Fruit fly (Drosophila melanogaster) whole organism, embryonic: ENCODE measurements around the gene CG13896.

Experiments used
- Blimp-1 ChIP-seq: fragments of 200-800 bp; sonication (Bioruptor generic); optimal IDR thresholded peaks from 3 replicates; lab custom pipeline; 2018; ENCODE audit warnings: missing biosample characterization, missing genetic modification characterization, mild to moderate bottlenecking, moderate library complexity, missing genetic modification reagents
- CG11085 ChIP-seq: fragments of 200-800 bp; sonication (Bioruptor generic); IDR thresholded peaks from 2 replicates; pipeline ENCODE4 v1.3.6; 2022; ENCODE audit warnings: missing biosample characterization, missing genetic modification characterization
- CG11247 ChIP-seq: fragments of 200-800 bp; sonication (Bioruptor generic); IDR thresholded peaks from 2 replicates; pipeline ENCODE4 v1.3.6; 2022; ENCODE audit warnings: missing biosample characterization, missing genetic modification characterization
- CG11504 ChIP-seq: fragments of 200-800 bp; sonication (Bioruptor generic); optimal IDR thresholded peaks from 3 replicates; lab custom pipeline; 2019; ENCODE audit warnings: missing biosample characterization, mild to moderate bottlenecking, missing genetic modification characterization, moderate library complexity
- CG1233 ChIP-seq: fragments of 200-800 bp; sonication (Bioruptor generic); optimal IDR thresholded peaks from 4 replicates; lab custom pipeline; 2018; ENCODE audit warnings: missing biosample characterization, mild to moderate bottlenecking, missing genetic modification characterization
- CG12391 ChIP-seq: fragments of 200-800 bp; sonication (Bioruptor generic); optimal IDR thresholded peaks from 3 replicates; lab custom pipeline; 2018; ENCODE audit warnings: missing biosample characterization, mild to moderate bottlenecking, missing genetic modification characterization, moderate library complexity
- CG13775 ChIP-seq: fragments of 200-800 bp; sonication (Bioruptor generic); optimal IDR thresholded peaks from 3 replicates; lab custom pipeline; 2017; ENCODE audit warnings: missing biosample characterization, mild to moderate bottlenecking, missing genetic modification characterization
- CG1603 ChIP-seq: fragments of 200-800 bp; sonication (Bioruptor generic); optimal IDR thresholded peaks from 2 replicates; lab custom pipeline; 2019; ENCODE audit warnings: missing biosample characterization, mild to moderate bottlenecking, missing genetic modification characterization, moderate library complexity
- CG17186 ChIP-seq: fragments of 200-800 bp; sonication (Bioruptor generic); optimal IDR thresholded peaks from 3 replicates; lab custom pipeline; 2017; ENCODE audit warnings: missing biosample characterization, missing genetic modification reagents, missing genetic modification characterization
- CG17359 ChIP-seq: fragments of 200-800 bp; sonication (Bioruptor generic); optimal IDR thresholded peaks from 3 replicates; lab custom pipeline; 2018; ENCODE audit warnings: missing biosample characterization, mild to moderate bottlenecking, missing genetic modification characterization, moderate library complexity
- CG18764 ChIP-seq: fragments of 200-800 bp; sonication (Bioruptor generic); optimal IDR thresholded peaks from 3 replicates; lab custom pipeline; 2016; ENCODE audit warnings: missing biosample characterization, missing genetic modification characterization
- CG32767 ChIP-seq: fragments of 200-800 bp; sonication (Bioruptor generic); IDR thresholded peaks from 2 replicates; pipeline ENCODE4 v1.3.6; 2022; ENCODE audit warnings: missing biosample characterization, missing genetic modification characterization
- CG33557 ChIP-seq: fragments of 200-800 bp; sonication (Bioruptor generic); optimal IDR thresholded peaks from 2 replicates; lab custom pipeline; 2019; ENCODE audit warnings: missing biosample characterization, mild to moderate bottlenecking, missing genetic modification characterization, moderate library complexity
- CG4707 ChIP-seq: fragments of 200-800 bp; sonication (Bioruptor generic); optimal IDR thresholded peaks from 2 replicates; lab custom pipeline; 2018; ENCODE audit warnings: missing biosample characterization, mild to moderate bottlenecking, missing genetic modification characterization, moderate library complexity
- CG5245 ChIP-seq: fragments of 200-800 bp; sonication (Bioruptor generic); optimal IDR thresholded peaks from 3 replicates; lab custom pipeline; 2016; ENCODE audit warnings: missing biosample characterization, missing genetic modification characterization
- CG7271 ChIP-seq: fragments of 200-800 bp; sonication (Bioruptor generic); optimal IDR thresholded peaks from 2 replicates; lab custom pipeline; 2018; ENCODE audit warnings: missing biosample characterization, mild to moderate bottlenecking, missing genetic modification characterization, moderate library complexity
- CG7372 ChIP-seq: fragments of 200-800 bp; sonication (Bioruptor generic); IDR thresholded peaks from 2 replicates; pipeline ENCODE4 v1.3.6; 2022; ENCODE audit warnings: missing biosample characterization, missing genetic modification characterization
- CG9437 ChIP-seq: fragments of 200-800 bp; sonication (Bioruptor generic); optimal IDR thresholded peaks from 2 replicates; lab custom pipeline; 2018; ENCODE audit warnings: missing biosample characterization, mild to moderate bottlenecking, missing genetic modification characterization
- CkIIα-i1 ChIP-seq: fragments of 200-800 bp; sonication (Bioruptor generic); IDR thresholded peaks from 2 replicates; pipeline ENCODE4 v1.3.6; 2022; ENCODE audit warnings: missing biosample characterization, missing genetic modification characterization
- Dip2 ChIP-seq: fragments of 200-800 bp; sonication (Bioruptor generic); IDR thresholded peaks from 2 replicates; pipeline ENCODE4 v1.3.6; 2022; ENCODE audit warnings: missing biosample characterization, missing genetic modification characterization
- Dip3 ChIP-seq: fragments of 200-800 bp; sonication (Bioruptor generic); optimal IDR thresholded peaks from 3 replicates; lab custom pipeline; 2016; ENCODE audit warnings: missing biosample characterization, missing genetic modification characterization
- Dref ChIP-seq: fragments of 200-800 bp; sonication (Bioruptor generic); IDR thresholded peaks from 2 replicates; pipeline ENCODE4 v1.3.6; 2022; ENCODE audit warnings: missing biosample characterization, missing genetic modification characterization
- E2f1 ChIP-seq: fragments of 200-800 bp; sonication (Bioruptor generic); IDR thresholded peaks from 2 replicates; pipeline ENCODE4 v1.3.6; 2022; ENCODE audit warnings: missing biosample characterization, missing genetic modification characterization
- Hsf ChIP-seq: fragments of 200-800 bp; sonication (Bioruptor generic); optimal IDR thresholded peaks from 3 replicates; lab custom pipeline; 2016; ENCODE audit warnings: missing biosample characterization, missing genetic modification characterization
- MBD-R2 ChIP-seq: fragments of 200-800 bp; sonication (Bioruptor generic); IDR thresholded peaks from 2 replicates; pipeline ENCODE4 v1.3.6; 2022; ENCODE audit warnings: missing biosample characterization, missing genetic modification characterization
- Mes4 ChIP-seq: fragments of 200-800 bp; sonication (Bioruptor generic); optimal IDR thresholded peaks from 2 replicates; lab custom pipeline; 2016; ENCODE audit warnings: missing biosample characterization, missing genetic modification characterization
- PHDP ChIP-seq: fragments of 200-800 bp; sonication (Bioruptor generic); optimal IDR thresholded peaks from 3 replicates; lab custom pipeline; 2018; ENCODE audit warnings: missing biosample characterization, mild to moderate bottlenecking, missing genetic modification characterization, moderate library complexity
- Side ChIP-seq: fragments of 200-800 bp; sonication (Bioruptor generic); optimal IDR thresholded peaks from 2 replicates; lab custom pipeline; 2016; ENCODE audit warnings: missing biosample characterization, missing genetic modification characterization
- Sin3A ChIP-seq: fragments of >200 bp; optimal IDR thresholded peaks from 2 replicates; lab custom pipeline; 2018
- Spps ChIP-seq: fragments of 200-800 bp; sonication (Bioruptor generic); optimal IDR thresholded peaks from 2 replicates; lab custom pipeline; 2018; ENCODE audit warnings: missing biosample characterization, mild to moderate bottlenecking, missing genetic modification characterization
- aop ChIP-seq: fragments of 200-800 bp; sonication (Bioruptor generic); IDR thresholded peaks from 2 replicates; pipeline ENCODE4 v1.3.6; 2022; ENCODE audit warnings: missing biosample characterization, missing genetic modification characterization
- ash1 ChIP-seq: fragments of 200-800 bp; sonication (Bioruptor generic); optimal IDR thresholded peaks from 2 replicates; lab custom pipeline; 2018; ENCODE audit warnings: missing biosample characterization, mild to moderate bottlenecking, missing genetic modification characterization
- ato ChIP-seq: fragments of 200-800 bp; sonication (Bioruptor generic); IDR thresholded peaks from 2 replicates; pipeline ENCODE4 v1.3.6; 2022; ENCODE audit warnings: missing biosample characterization, missing genetic modification characterization; ENCODE audit not compliant: partially characterized antibody
- cas ChIP-seq: fragments of 200-800 bp; sonication (Bioruptor generic); IDR thresholded peaks from 2 replicates; pipeline ENCODE4 v1.3.6; 2022; ENCODE audit warnings: missing biosample characterization, missing genetic modification characterization
- danr ChIP-seq: fragments of 200-800 bp; sonication (Bioruptor generic); IDR thresholded peaks from 2 replicates; pipeline ENCODE4 v1.3.6; 2022; ENCODE audit warnings: missing biosample characterization, missing genetic modification characterization
- fd96Cb ChIP-seq: fragments of 200-800 bp; sonication (Bioruptor generic); optimal IDR thresholded peaks from 2 replicates; lab custom pipeline; 2018; ENCODE audit warnings: missing biosample characterization, mild to moderate bottlenecking, missing genetic modification characterization, moderate library complexity
- gcm ChIP-seq: fragments of 200-800 bp; sonication (Bioruptor generic); optimal IDR thresholded peaks from 2 replicates; lab custom pipeline; 2019; ENCODE audit warnings: missing biosample characterization, mild to moderate bottlenecking, missing genetic modification characterization, moderate library complexity
- gem ChIP-seq: fragments of 200-800 bp; sonication (Bioruptor generic); optimal IDR thresholded peaks from 2 replicates; lab custom pipeline; 2019; ENCODE audit warnings: missing biosample characterization, mild to moderate bottlenecking, missing genetic modification characterization, moderate library complexity
- ham ChIP-seq: fragments of 200-800 bp; sonication (Bioruptor generic); IDR thresholded peaks from 2 replicates; pipeline ENCODE4 v1.3.6; 2022; ENCODE audit warnings: missing biosample characterization, missing genetic modification characterization
- hkb ChIP-seq, 2 experiments: fragments of 200-800 bp in 1 of 2; fragments of >200 bp in 1 of 2; sonication (Bioruptor generic) in 1 of 2; IDR thresholded peaks in 1 of 2; optimal IDR thresholded peaks in 1 of 2; 2 replicates each; pipeline versions ENCODE4 v1.3.6 to Lab custom; 2017 to 2022; ENCODE audit warnings: missing biosample characterization in 1 of 2, missing genetic modification characterization in 1 of 2
- inv ChIP-seq: fragments of 200-800 bp; sonication (Bioruptor generic); IDR thresholded peaks from 2 replicates; pipeline ENCODE4 v1.3.6; 2022; ENCODE audit warnings: missing biosample characterization, missing genetic modification characterization; ENCODE audit not compliant: partially characterized antibody
- luna ChIP-seq: fragments of 200-800 bp; sonication (Bioruptor generic); optimal IDR thresholded peaks from 2 replicates; lab custom pipeline; 2016; ENCODE audit warnings: missing biosample characterization, missing genetic modification characterization
- pita ChIP-seq: fragments of 200-800 bp; sonication (Bioruptor generic); optimal IDR thresholded peaks from 2 replicates; lab custom pipeline; 2017; ENCODE audit warnings: missing biosample characterization, mild to moderate bottlenecking, missing genetic modification characterization
- row ChIP-seq: fragments of 200-800 bp; sonication (Bioruptor generic); IDR thresholded peaks from 3 replicates; pipeline ENCODE4 v1.3.6; 2022; ENCODE audit warnings: missing biosample characterization, missing genetic modification characterization
- sima ChIP-seq: fragments of 200-800 bp; sonication (Bioruptor generic); optimal IDR thresholded peaks from 2 replicates; lab custom pipeline; 2016; ENCODE audit warnings: missing biosample characterization, missing genetic modification characterization
- sob ChIP-seq: fragments of 200-800 bp; sonication (Bioruptor generic); IDR thresholded peaks from 2 replicates; pipeline ENCODE4 v1.3.6; 2022; ENCODE audit warnings: missing biosample characterization, missing genetic modification characterization
- sug ChIP-seq: fragments of 200-800 bp; optimal IDR thresholded peaks from 2 replicates; lab custom pipeline; 2019; ENCODE audit warnings: missing biosample characterization, mild to moderate bottlenecking, missing genetic modification characterization, moderate library complexity
- tgo ChIP-seq: fragments of 200-800 bp; sonication (Bioruptor generic); IDR thresholded peaks from 3 replicates; pipeline ENCODE4 v1.3.6; 2022; ENCODE audit warnings: missing biosample characterization, missing genetic modification characterization
- trem ChIP-seq: fragments of 200-800 bp; optimal IDR thresholded peaks from 3 replicates; lab custom pipeline; 2019; ENCODE audit warnings: missing biosample characterization, mild to moderate bottlenecking, missing genetic modification characterization, moderate library complexity
- z ChIP-seq: fragments of 200-800 bp; sonication (Bioruptor generic); IDR thresholded peaks from 3 replicates; pipeline ENCODE4 v1.3.6; 2022; ENCODE audit warnings: missing biosample characterization, missing genetic modification characterization
- zen ChIP-seq: fragments of 200-800 bp; sonication (Bioruptor generic); optimal IDR thresholded peaks from 3 replicates; lab custom pipeline; 2018; ENCODE audit warnings: missing biosample characterization, mild to moderate bottlenecking, missing genetic modification characterization, moderate library complexity
- zen2 ChIP-seq: fragments of 200-800 bp; sonication (Bioruptor generic); IDR thresholded peaks from 3 replicates; pipeline ENCODE4 v1.3.6; 2022; ENCODE audit warnings: missing biosample characterization, missing genetic modification characterization; ENCODE audit not compliant: partially characterized antibody

CG13896 gene

dm6 chr3L:721026-721425 is 9.4 kb upstream of the CG13896 start (continued):
- peak; percentile 13 for TF ChIP-seq CG13775
- no peak for TF ChIP-seq sima (GFP tag; lab: Kevin White, UChicago)
- TF ChIP-seq ham (GFP tag; lab: Robert Waterston, UW), result no peak
- TF ChIP-seq row (GFP tag; lab: Robert Waterston, UW), result peak; percentile 53; the same call in 2 of the 3 replicates
- TF ChIP-seq CG7372 (GFP tag; lab: Robert Waterston, UW), result no peak
- TF ChIP-seq zen2 (GFP tag; lab: Robert Waterston, UW), result no peak
- no peak for TF ChIP-seq inv (GFP tag; lab: Robert Waterston, UW)
- TF ChIP-seq ash1 (GFP tag; lab: Kevin White, UChicago), result no peak
- no peak for TF ChIP-seq ato (GFP tag; lab: Robert Waterston, UW)
- no peak for TF ChIP-seq pita (GFP tag; lab: Kevin White, UChicago)
- TF ChIP-seq CG4707 (GFP tag; lab: Kevin White, UChicago), result no peak
- peak; percentile 36 for TF ChIP-seq Blimp-1 (GFP tag; lab: Kevin White, UChicago)
- no peak for TF ChIP-seq Dip3 (GFP tag; lab: Kevin White, UChicago)
- no peak for TF ChIP-seq Side
- no peak for TF ChIP-seq Hsf
- no peak for TF ChIP-seq aop (GFP tag; lab: Robert Waterston, UW)
- no peak for TF ChIP-seq CG9437 (GFP tag; lab: Kevin White, UChicago)
- peak; percentile 9 for TF ChIP-seq CG11504 (tag; lab: Kevin White, UChicago)
- TF ChIP-seq CG18764, result no peak
- no peak for TF ChIP-seq CG17359 (tag; lab: Kevin White, UChicago)
- TF ChIP-seq E2f1 (GFP tag; lab: Robert Waterston, UW), result no peak
- TF ChIP-seq Sin3A (lab: Kevin White, UChicago), result no peak
- TF ChIP-seq cas (GFP tag; lab: Robert Waterston, UW), result no peak
- no peak for TF ChIP-seq danr (GFP tag; lab: Robert Waterston, UW)
- TF ChIP-seq CG32767, result no peak
- TF ChIP-seq CG1233 (GFP tag; lab: Kevin White, UChicago), result no peak
- peak; percentile 73 for TF ChIP-seq gem (tag; lab: Kevin White, UChicago)
- no peak for TF ChIP-seq luna (GFP tag; lab: Kevin White, UChicago)
- no peak for TF ChIP-seq CkIIα-i1
- TF ChIP-seq Mes4, result no peak
- no peak for TF ChIP-seq sug (tag; lab: Kevin White, UChicago)
- peak; percentile 22 for TF ChIP-seq CG11247 (GFP tag; lab: Robert Waterston, UW)
- no peak for TF ChIP-seq CG5245 (GFP tag; lab: Kevin White, UChicago)
- no peak for TF ChIP-seq CG33557
- TF ChIP-seq PHDP, result no peak
- no peak for TF ChIP-seq MBD-R2
- no peak for TF ChIP-seq CG7271 (tag; lab: Kevin White, UChicago)
- peak; percentile 83 for TF ChIP-seq CG1603
- no peak for TF ChIP-seq hkb (optimal IDR thresholded peaks at IDR 0.05; lab: Kevin White, UChicago)
- 0 out of 2 replicates have a peak, but pooled peaks have one; percentile 30 for TF ChIP-seq hkb (GFP tag; IDR thresholded peaks at IDR 0.05; lab: Robert Waterston, UW)
- TF ChIP-seq sob (GFP tag; lab: Robert Waterston, UW), result no peak
- TF ChIP-seq z, result no peak
- peak; percentile 15 for TF ChIP-seq CG12391 (tag; lab: Kevin White, UChicago)
- no peak for TF ChIP-seq trem (tag; lab: Kevin White, UChicago)
- TF ChIP-seq CG11085 (GFP tag; lab: Robert Waterston, UW), result no peak
- TF ChIP-seq gcm (GFP tag; lab: Kevin White, UChicago), result peak; percentile 36
- 0 out of 3 replicates have a peak, but pooled peaks have one; percentile 28 for TF ChIP-seq tgo (GFP tag; lab: Robert Waterston, UW)
- no peak for TF ChIP-seq CG17186
- no peak for TF ChIP-seq Dip2 (GFP tag; lab: Robert Waterston, UW)
- no peak for TF ChIP-seq Dref
- peak; percentile 26 for TF ChIP-seq fd96Cb
- TF ChIP-seq zen (tag; lab: Kevin White, UChicago), result no peak
- peak; percentile 19 for TF ChIP-seq Spps (tag; lab: Kevin White, UChicago)
